Fruit fly (Drosophila melanogaster) whole organism, embryonic: ENCODE data around the gene Kmn1.

Experiments
- Atf-2 ChIP-seq: fragments of 200-800 bp; sonication (Bioruptor generic); optimal IDR thresholded peaks from 2 replicates; lab custom pipeline; 2016; ENCODE audit warnings: missing biosample characterization, missing genetic modification characterization
- Atf3 ChIP-seq: fragments of 200-800 bp; sonication (Bioruptor generic); optimal IDR thresholded peaks from 3 replicates; lab custom pipeline; 2016; ENCODE audit warnings: missing biosample characterization, missing genetic modification characterization
- Awh ChIP-seq: fragments of 200-800 bp; sonication (Bioruptor generic); IDR thresholded peaks from 2 replicates; pipeline ENCODE4, ENCODE4 v1.3.6; 2022; ENCODE audit warnings: missing biosample characterization, missing genetic modification characterization
- BEAF-32 ChIP-seq: fragments of 200-800 bp; sonication (Bioruptor generic); optimal IDR thresholded peaks from 3 replicates; lab custom pipeline; 2017; ENCODE audit warnings: missing biosample characterization, missing genetic modification characterization, mild to moderate bottlenecking, moderate library complexity, missing genetic modification reagents
- BtbVII ChIP-seq: fragments of 200-800 bp; sonication (Bioruptor generic); optimal IDR thresholded peaks from 3 replicates; lab custom pipeline; 2017; ENCODE audit warnings: missing biosample characterization, mild to moderate bottlenecking, missing genetic modification characterization
- CG10431 ChIP-seq: fragments of 200-800 bp; sonication (Bioruptor generic); optimal IDR thresholded peaks from 3 replicates; lab custom pipeline; 2018; ENCODE audit warnings: missing biosample characterization, mild to moderate bottlenecking, missing genetic modification characterization
- CG10959 ChIP-seq: fragments of 200-800 bp; sonication (Bioruptor generic); IDR thresholded peaks from 2 replicates; pipeline ENCODE4 v1.3.6; 2022; ENCODE audit warnings: missing biosample characterization, missing genetic modification characterization
- CG11085 ChIP-seq: fragments of 200-800 bp; sonication (Bioruptor generic); IDR thresholded peaks from 2 replicates; pipeline ENCODE4 v1.3.6; 2022; ENCODE audit warnings: missing biosample characterization, missing genetic modification characterization
- CG11504 ChIP-seq: fragments of 200-800 bp; sonication (Bioruptor generic); optimal IDR thresholded peaks from 3 replicates; lab custom pipeline; 2019; ENCODE audit warnings: missing biosample characterization, mild to moderate bottlenecking, missing genetic modification characterization, moderate library complexity
- CG12104 ChIP-seq: fragments of 200-800 bp; sonication (Bioruptor generic); optimal IDR thresholded peaks from 3 replicates; lab custom pipeline; 2016; ENCODE audit warnings: missing biosample characterization, missing genetic modification characterization
- CG12744 ChIP-seq: fragments of 200-800 bp; sonication (Bioruptor generic); optimal IDR thresholded peaks from 2 replicates; lab custom pipeline; 2016; ENCODE audit warnings: missing biosample characterization, missing genetic modification characterization
- CG1647 ChIP-seq: fragments of 200-800 bp; sonication (Bioruptor generic); optimal IDR thresholded peaks from 3 replicates; lab custom pipeline; 2016; ENCODE audit warnings: missing biosample characterization, missing genetic modification characterization
- CG16779 ChIP-seq: fragments of 200-800 bp; sonication (Bioruptor generic); IDR thresholded peaks from 2 replicates; pipeline ENCODE4 v1.3.6; 2022; ENCODE audit warnings: missing biosample characterization, missing genetic modification characterization
- CG17359 ChIP-seq: fragments of 200-800 bp; sonication (Bioruptor generic); optimal IDR thresholded peaks from 3 replicates; lab custom pipeline; 2018; ENCODE audit warnings: missing biosample characterization, mild to moderate bottlenecking, missing genetic modification characterization, moderate library complexity
- CG1832 ChIP-seq: fragments of 200-800 bp; sonication (Bioruptor generic); optimal IDR thresholded peaks from 2 replicates; lab custom pipeline; 2017; ENCODE audit warnings: missing biosample characterization, mild to moderate bottlenecking, missing genetic modification characterization, inconsistent platforms
- CG31388 ChIP-seq: fragments of 200-800 bp; sonication (Bioruptor generic); optimal IDR thresholded peaks from 2 replicates; lab custom pipeline; 2016; ENCODE audit warnings: missing biosample characterization, missing genetic modification characterization
- CG33557 ChIP-seq: fragments of 200-800 bp; sonication (Bioruptor generic); optimal IDR thresholded peaks from 2 replicates; lab custom pipeline; 2019; ENCODE audit warnings: missing biosample characterization, mild to moderate bottlenecking, missing genetic modification characterization, moderate library complexity
- CG4617 ChIP-seq: fragments of 200-800 bp; sonication (Bioruptor generic); optimal IDR thresholded peaks from 3 replicates; lab custom pipeline; 2016; ENCODE audit warnings: missing biosample characterization, missing genetic modification characterization, borderline replicate concordance
- CG5245 ChIP-seq: fragments of 200-800 bp; sonication (Bioruptor generic); optimal IDR thresholded peaks from 3 replicates; lab custom pipeline; 2016; ENCODE audit warnings: missing biosample characterization, missing genetic modification characterization
- CG6765 ChIP-seq: fragments of 200-800 bp; sonication (Bioruptor generic); optimal IDR thresholded peaks from 3 replicates; lab custom pipeline; 2017; ENCODE audit warnings: missing biosample characterization, mild to moderate bottlenecking, missing genetic modification characterization
- CG8281 ChIP-seq: fragments of 200-800 bp; sonication (Bioruptor generic); optimal IDR thresholded peaks from 2 replicates; lab custom pipeline; 2018; ENCODE audit warnings: missing biosample characterization, mild to moderate bottlenecking, missing genetic modification characterization, moderate library complexity
- CTCF ChIP-seq: fragments of 200-800 bp; sonication (Bioruptor generic); optimal IDR thresholded peaks from 2 replicates; lab custom pipeline; 2017; ENCODE audit warnings: missing biosample characterization, mild to moderate bottlenecking, missing genetic modification characterization, moderate library complexity
- Doc2 ChIP-seq: fragments of 200-800 bp; sonication (Bioruptor generic); IDR thresholded peaks from 2 replicates; pipeline ENCODE4 v1.3.6; 2022; ENCODE audit warnings: missing biosample characterization, missing genetic modification characterization
- Ets97D ChIP-seq: fragments of 200-800 bp; sonication (Bioruptor generic); optimal IDR thresholded peaks from 3 replicates; lab custom pipeline; 2016; ENCODE audit warnings: missing biosample characterization, missing genetic modification characterization
- Hr3 ChIP-seq: fragments of 200-800 bp; sonication (Bioruptor generic); optimal IDR thresholded peaks from 3 replicates; lab custom pipeline; 2016; ENCODE audit warnings: missing biosample characterization, missing genetic modification characterization
- MESR4 ChIP-seq: fragments of 200-800 bp; sonication (Bioruptor generic); optimal IDR thresholded peaks from 2 replicates; lab custom pipeline; 2018; ENCODE audit warnings: missing biosample characterization, mild to moderate bottlenecking, missing genetic modification characterization, moderate library complexity
- NK7.1 ChIP-seq: fragments of 200-800 bp; sonication (Bioruptor generic); optimal IDR thresholded peaks from 3 replicates; lab custom pipeline; 2016; ENCODE audit warnings: missing biosample characterization, missing genetic modification characterization
- Oli ChIP-seq: fragments of 200-800 bp; sonication (Bioruptor generic); optimal IDR thresholded peaks from 2 replicates; lab custom pipeline; 2018; ENCODE audit warnings: missing biosample characterization, mild to moderate bottlenecking, missing genetic modification characterization, moderate library complexity
- PHDP ChIP-seq: fragments of 200-800 bp; sonication (Bioruptor generic); optimal IDR thresholded peaks from 3 replicates; lab custom pipeline; 2018; ENCODE audit warnings: missing biosample characterization, mild to moderate bottlenecking, missing genetic modification characterization, moderate library complexity
- Ravus ChIP-seq: fragments of 200-800 bp; sonication (Bioruptor generic); IDR thresholded peaks from 2 replicates; pipeline ENCODE4 v1.3.6; 2022; ENCODE audit warnings: missing biosample characterization, missing genetic modification characterization
- Six4 ChIP-seq: fragments of 200-800 bp; sonication (Bioruptor generic); optimal IDR thresholded peaks from 2 replicates; lab custom pipeline; 2016; ENCODE audit warnings: missing biosample characterization, missing genetic modification characterization
- Sox100B ChIP-seq: fragments of 200-800 bp; sonication (Bioruptor generic); optimal IDR thresholded peaks from 3 replicates; lab custom pipeline; 2018; ENCODE audit warnings: missing biosample characterization, mild to moderate bottlenecking, missing genetic modification characterization
- Sox102F ChIP-seq: fragments of 200-800 bp; sonication (Bioruptor generic); optimal IDR thresholded peaks from 2 replicates; lab custom pipeline; 2018; ENCODE audit warnings: missing biosample characterization, mild to moderate bottlenecking, missing genetic modification characterization, moderate library complexity
- Spps ChIP-seq: fragments of 200-800 bp; sonication (Bioruptor generic); optimal IDR thresholded peaks from 2 replicates; lab custom pipeline; 2018; ENCODE audit warnings: missing biosample characterization, mild to moderate bottlenecking, missing genetic modification characterization
- Tbp ChIP-seq: fragments of >200 bp; optimal IDR thresholded peaks from 2 replicates; lab custom pipeline; 2018; ENCODE audit warnings: missing biosample characterization, missing genetic modification characterization
- aop ChIP-seq: fragments of 200-800 bp; sonication (Bioruptor generic); IDR thresholded peaks from 2 replicates; pipeline ENCODE4 v1.3.6; 2022; ENCODE audit warnings: missing biosample characterization, missing genetic modification characterization
- btn ChIP-seq: fragments of 200-800 bp; sonication (Bioruptor generic); optimal IDR thresholded peaks from 2 replicates; lab custom pipeline; 2016; ENCODE audit warnings: missing biosample characterization, missing genetic modification characterization
- dmrt99B ChIP-seq: fragments of 200-800 bp; sonication (Bioruptor generic); optimal IDR thresholded peaks from 2 replicates; lab custom pipeline; 2018; ENCODE audit warnings: missing biosample characterization, mild to moderate bottlenecking, missing genetic modification characterization, moderate library complexity
- eve ChIP-seq, 2 experiments: fragments of >200 bp; optimal IDR thresholded peaks; 2 replicates each; lab custom pipeline; 2017; ENCODE audit warnings: missing biosample characterization in 2 of 2, missing genetic modification characterization in 2 of 2
- gce ChIP-seq: fragments of 200-800 bp; sonication (Bioruptor generic); IDR thresholded peaks from 3 replicates; pipeline ENCODE4 v1.3.6; 2022; ENCODE audit warnings: missing biosample characterization, missing genetic modification characterization
- jigr1 ChIP-seq: fragments of 200-800 bp; sonication (Bioruptor generic); IDR thresholded peaks from 3 replicates; pipeline ENCODE4 v1.3.6; 2022; ENCODE audit warnings: missing biosample characterization, missing genetic modification characterization
- kni ChIP-seq: fragments of 200-800 bp; sonication (Bioruptor generic); optimal IDR thresholded peaks from 3 replicates; lab custom pipeline; 2017; ENCODE audit warnings: mild to moderate bottlenecking, missing biosample characterization, missing genetic modification reagents, missing genetic modification characterization
- knrl ChIP-seq: fragments of 200-800 bp; sonication (Bioruptor generic); IDR thresholded peaks from 3 replicates; pipeline ENCODE4 v1.3.6; 2022; ENCODE audit warnings: missing biosample characterization, missing genetic modification characterization; ENCODE audit not compliant: partially characterized antibody
- lab ChIP-seq: fragments of 200-800 bp; sonication (Bioruptor generic); optimal IDR thresholded peaks from 3 replicates; lab custom pipeline; 2017; ENCODE audit warnings: missing biosample characterization, missing genetic modification characterization, mild to moderate bottlenecking, moderate library complexity, missing genetic modification reagents
- lola ChIP-seq, 3 experiments: fragments of >200 bp in 2 of 3; fragments of 200-800 bp in 1 of 3; sonication (Bioruptor generic) in 1 of 3; optimal IDR thresholded peaks; 2 replicates each; lab custom pipeline; 2017 to 2019; ENCODE audit warnings: missing biosample characterization in 3 of 3, missing genetic modification characterization in 3 of 3, mild to moderate bottlenecking in 1 of 3, moderate library complexity in 1 of 3
- nerfin-1 ChIP-seq: fragments of 200-800 bp; sonication (Bioruptor generic); optimal IDR thresholded peaks from 3 replicates; lab custom pipeline; 2019; ENCODE audit warnings: missing biosample characterization, mild to moderate bottlenecking, missing genetic modification characterization, moderate library complexity
- nerfin-2 ChIP-seq: fragments of 200-800 bp; sonication (Bioruptor generic); IDR thresholded peaks from 2 replicates; pipeline ENCODE4 v1.3.6; 2022; ENCODE audit warnings: missing biosample characterization, missing genetic modification characterization; ENCODE audit not compliant: partially characterized antibody
- sc ChIP-seq, 3 experiments: fragments of >200 bp in 2 of 3; fragments of 200-800 bp in 1 of 3; sonication (Bioruptor generic) in 1 of 3; optimal IDR thresholded peaks; 2 replicates in 2 of 3; 3 replicates in 1 of 3; lab custom pipeline; 2017; ENCODE audit warnings: mild to moderate bottlenecking in 1 of 3, missing biosample characterization in 1 of 3, missing genetic modification characterization in 1 of 3, missing genetic modification reagents in 1 of 3
- sisA ChIP-seq: fragments of 200-800 bp; sonication (Bioruptor generic); IDR thresholded peaks from 2 replicates; pipeline ENCODE4 v1.3.6; 2022; ENCODE audit warnings: missing biosample characterization, missing genetic modification characterization
- tx ChIP-seq: fragments of 200-800 bp; sonication (Bioruptor generic); optimal IDR thresholded peaks from 2 replicates; lab custom pipeline; 2016; ENCODE audit warnings: missing biosample characterization, missing genetic modification characterization
- wek ChIP-seq: fragments of 200-800 bp; sonication (Bioruptor generic); optimal IDR thresholded peaks from 3 replicates; lab custom pipeline; 2018; ENCODE audit warnings: missing biosample characterization, mild to moderate bottlenecking, missing genetic modification characterization, moderate library complexity

Gene Kmn1

DNA sequence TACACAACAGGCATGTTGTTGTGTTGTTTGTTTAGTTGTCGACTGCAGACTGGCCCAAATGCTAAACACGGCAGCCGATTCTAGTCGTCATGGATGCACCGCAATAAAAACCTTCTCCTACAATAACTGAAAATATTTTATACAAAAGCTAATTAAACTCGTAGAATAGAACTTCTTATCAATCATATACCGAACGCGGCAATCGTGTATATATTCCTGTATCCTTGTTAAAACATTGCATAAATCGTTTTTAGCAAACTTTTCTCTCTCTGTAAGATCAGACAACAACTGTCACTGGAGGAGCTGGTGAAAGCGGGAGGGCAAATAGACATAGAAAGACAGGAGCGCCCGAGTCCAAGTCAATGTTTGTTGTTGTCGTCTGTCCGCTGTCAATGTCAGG is 23.5 kb downstream of the Kmn1 start (continued):
- no peak for TF ChIP-seq BEAF-32 (GFP tag; lab: Kevin White, UChicago)
- peak; percentile 0 for TF ChIP-seq Atf-2 (GFP tag; lab: Kevin White, UChicago)
- peak; percentile 13 for TF ChIP-seq PHDP (tag; lab: Kevin White, UChicago)
- TF ChIP-seq NK7.1: no peak
- no peak for TF ChIP-seq CG12744 (GFP tag; lab: Kevin White, UChicago)
- TF ChIP-seq nerfin-2 (GFP tag; lab: Robert Waterston, UW): no peak
- TF ChIP-seq jigr1 (GFP tag; lab: Robert Waterston, UW): no peak
- TF ChIP-seq Spps (tag; lab: Kevin White, UChicago): no peak
- TF ChIP-seq Ets97D (GFP tag; lab: Kevin White, UChicago): no peak
- TF ChIP-seq nerfin-1 (tag; lab: Kevin White, UChicago): no peak
- TF ChIP-seq Hr3 (GFP tag; lab: Kevin White, UChicago): no peak
- TF ChIP-seq CG11504 (tag; lab: Kevin White, UChicago): peak; percentile 57
- peak; percentile 38 for TF ChIP-seq CG5245 (GFP tag; lab: Kevin White, UChicago)
- TF ChIP-seq Sox102F (GFP tag; lab: Kevin White, UChicago): peak; percentile 51
- TF ChIP-seq CG1832 (GFP tag; lab: Kevin White, UChicago): no peak
- TF ChIP-seq Ravus: no peak
- TF ChIP-seq gce (GFP tag; lab: Robert Waterston, UW): no peak
- no peak for TF ChIP-seq Doc2 (GFP tag; lab: Robert Waterston, UW)
- TF ChIP-seq eve (GFP tag; optimal IDR thresholded peaks at IDR 0.05; lab: Kevin White, UChicago): peak in 1 of 2 experiments; percentile 14
- TF ChIP-seq btn (GFP tag; lab: Kevin White, UChicago): peak; percentile 4
- TF ChIP-seq sisA (GFP tag; lab: Robert Waterston, UW): peak; percentile 21; the same call in 1 of the 2 replicates
- peak; percentile 10 for TF ChIP-seq Sox100B
- no peak for TF ChIP-seq CG11085 (GFP tag; lab: Robert Waterston, UW)
- peak; percentile 41 for TF ChIP-seq Oli (tag; lab: Kevin White, UChicago)
- no peak for TF ChIP-seq tx (GFP tag; lab: Kevin White, UChicago)
- TF ChIP-seq CG17359 (tag; lab: Kevin White, UChicago): peak; percentile 47
- peak; percentile 51 for TF ChIP-seq dmrt99B (tag; lab: Kevin White, UChicago)
- peak in 1 of 3 experiments; percentile 68 for TF ChIP-seq lola (GFP tag; optimal IDR thresholded peaks at IDR 0.05; lab: Kevin White, UChicago)
- TF ChIP-seq CG1647 (GFP tag; lab: Kevin White, UChicago): no peak
- no peak for TF ChIP-seq MESR4
- no peak for TF ChIP-seq aop
- peak; percentile 33 for TF ChIP-seq Six4 (GFP tag; lab: Kevin White, UChicago)
- peak; percentile 20 for TF ChIP-seq kni (GFP tag; lab: Kevin White, UChicago)
- TF ChIP-seq CG8281 (tag; lab: Kevin White, UChicago): no peak
- no peak for TF ChIP-seq CG4617
- peak; percentile 31; the same call in 1 of the 2 replicates for TF ChIP-seq CG10959
- no peak for TF ChIP-seq CG10431 (GFP tag; lab: Kevin White, UChicago)
- TF ChIP-seq CG33557 (GFP tag; lab: Kevin White, UChicago): peak; percentile 43
- TF ChIP-seq BtbVII (GFP tag; lab: Kevin White, UChicago): no peak
- no peak for TF ChIP-seq Atf3 (GFP tag; lab: Kevin White, UChicago)
- TF ChIP-seq CG6765 (GFP tag; lab: Kevin White, UChicago): no peak
- TF ChIP-seq knrl (GFP tag; lab: Robert Waterston, UW): no peak
- TF ChIP-seq Awh (GFP tag; lab: Robert Waterston, UW): no peak
- no peak for TF ChIP-seq wek
- no peak for TF ChIP-seq CG12104 (GFP tag; lab: Kevin White, UChicago)
- peak; percentile 29 for TF ChIP-seq lab
- TF ChIP-seq CG31388 (GFP tag; lab: Kevin White, UChicago): no peak
- no peak for TF ChIP-seq sc (optimal IDR thresholded peaks at IDR 0.05; lab: Kevin White, UChicago)
- TF ChIP-seq sc (GFP tag; optimal IDR thresholded peaks at IDR 0.05; lab: Kevin White, UChicago): no peak
- TF ChIP-seq CTCF: no peak
- TF ChIP-seq CG16779 (GFP tag; lab: Robert Waterston, UW): no peak
- TF ChIP-seq Tbp (GFP tag; lab: Kevin White, UChicago): no peak
